Fruit fly (Drosophila melanogaster): ENCODE data around the gene CG13308.

DNA sequence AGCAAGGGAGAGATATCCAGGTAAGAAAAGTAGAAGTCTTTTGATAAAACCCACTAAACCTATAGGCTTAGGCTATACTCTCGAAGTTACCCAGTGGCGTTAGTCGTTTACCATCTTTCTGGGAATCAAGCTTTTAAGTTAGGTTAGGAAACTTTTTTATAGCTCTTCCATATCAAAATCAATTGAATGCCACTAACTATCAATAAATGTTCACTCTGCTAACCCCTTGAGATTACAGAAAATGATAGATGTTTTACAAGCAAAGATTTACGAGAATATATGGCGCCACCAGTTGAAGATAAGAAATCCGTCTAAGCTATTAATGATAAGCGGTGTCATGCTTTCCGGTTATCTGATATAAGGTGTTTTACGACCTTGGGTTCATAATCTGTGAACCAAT lies 20.6 kb upstream of the CG13308 start:
- no peak for TF ChIP-seq Eip93F (GFP tag; optimal IDR thresholded peaks at IDR 0.05)
- no peak for TF ChIP-seq Sox102F (GFP tag; optimal IDR thresholded peaks at IDR 0.05)
- no peak for TF ChIP-seq Gug (GFP tag; IDR thresholded peaks at IDR 0.05)
- no peak for TF ChIP-seq Eip78C (GFP tag)
- TF ChIP-seq CG34406 (GFP tag; optimal IDR thresholded peaks at IDR 0.05) = no peak
